Fruit fly (Drosophila melanogaster) whole organism, embryonic: ENCODE results near the gene ninaG.

Experiments
- BEAF-32 ChIP-seq: fragments of 200-800 bp; sonication (Bioruptor generic); optimal IDR thresholded peaks from 3 replicates; lab custom pipeline; 2017; ENCODE audit warnings: missing biosample characterization, missing genetic modification characterization, mild to moderate bottlenecking, moderate library complexity, missing genetic modification reagents
- CG10321 ChIP-seq: fragments of 200-800 bp; sonication (Bioruptor generic); IDR thresholded peaks from 2 replicates; pipeline ENCODE4 v1.3.6; 2022; ENCODE audit warnings: missing biosample characterization, missing genetic modification characterization
- CG10959 ChIP-seq: fragments of 200-800 bp; sonication (Bioruptor generic); IDR thresholded peaks from 2 replicates; pipeline ENCODE4 v1.3.6; 2022; ENCODE audit warnings: missing biosample characterization, missing genetic modification characterization
- CG11093 ChIP-seq: fragments of 200-800 bp; sonication (Bioruptor generic); IDR thresholded peaks from 3 replicates; pipeline ENCODE4 v1.3.6; 2022; ENCODE audit warnings: missing biosample characterization, missing genetic modification characterization
- CG13424 ChIP-seq: fragments of 200-800 bp; sonication (Bioruptor generic); optimal IDR thresholded peaks from 2 replicates; lab custom pipeline; 2019; ENCODE audit warnings: missing biosample characterization, mild to moderate bottlenecking, missing genetic modification characterization, moderate library complexity
- CG16779 ChIP-seq: fragments of 200-800 bp; sonication (Bioruptor generic); IDR thresholded peaks from 2 replicates; pipeline ENCODE4 v1.3.6; 2022; ENCODE audit warnings: missing biosample characterization, missing genetic modification characterization
- CG1792 ChIP-seq: fragments of 200-800 bp; sonication (Bioruptor generic); optimal IDR thresholded peaks from 2 replicates; lab custom pipeline; 2016; ENCODE audit warnings: missing biosample characterization, missing genetic modification characterization
- CG2889 ChIP-seq: fragments of 200-800 bp; sonication (Bioruptor generic); IDR thresholded peaks from 3 replicates; pipeline ENCODE4 v1.3.6; 2022; ENCODE audit warnings: missing biosample characterization, missing genetic modification characterization
- CG31224 ChIP-seq: fragments of 200-800 bp; sonication (Bioruptor generic); IDR thresholded peaks from 2 replicates; pipeline ENCODE4 v1.3.6; 2022; ENCODE audit warnings: missing biosample characterization, missing genetic modification characterization
- CG42726 ChIP-seq: fragments of 200-800 bp; sonication (Bioruptor generic); IDR thresholded peaks from 2 replicates; pipeline ENCODE4 v1.3.6; 2022; ENCODE audit warnings: missing biosample characterization, missing genetic modification characterization; ENCODE audit not compliant: partially characterized antibody
- CG4820 ChIP-seq: fragments of 200-800 bp; sonication (Bioruptor generic); optimal IDR thresholded peaks from 3 replicates; lab custom pipeline; 2016; ENCODE audit warnings: missing biosample characterization, missing genetic modification characterization
- CG6791 ChIP-seq: fragments of 200-800 bp; sonication (Bioruptor generic); IDR thresholded peaks from 3 replicates; pipeline ENCODE4 v1.3.6; 2022; ENCODE audit warnings: missing biosample characterization, missing genetic modification characterization; ENCODE audit not compliant: partially characterized antibody
- CG6854 ChIP-seq: fragments of 200-800 bp; sonication (Bioruptor generic); optimal IDR thresholded peaks from 3 replicates; lab custom pipeline; 2017; ENCODE audit warnings: missing biosample characterization, mild to moderate bottlenecking, missing genetic modification characterization
- CG8924 ChIP-seq: fragments of 200-800 bp; optimal IDR thresholded peaks from 3 replicates; lab custom pipeline; 2019; ENCODE audit warnings: missing biosample characterization, mild to moderate bottlenecking, missing genetic modification characterization, moderate library complexity
- CrebB ChIP-seq: fragments of 200-800 bp; sonication (Bioruptor generic); optimal IDR thresholded peaks from 3 replicates; lab custom pipeline; 2018; ENCODE audit warnings: missing biosample characterization, mild to moderate bottlenecking, missing genetic modification characterization
- Dfd ChIP-seq, 2 experiments: fragments of >200 bp; optimal IDR thresholded peaks; 2 replicates each; lab custom pipeline; 2017; ENCODE audit warnings: missing biosample characterization in 2 of 2, missing genetic modification characterization in 2 of 2
- Drgx ChIP-seq: fragments of 200-800 bp; sonication (Bioruptor generic); IDR thresholded peaks from 2 replicates; pipeline ENCODE4 v1.3.6; 2022; ENCODE audit warnings: missing biosample characterization, missing genetic modification characterization
- E2f2 ChIP-seq: fragments of 200-800 bp; sonication (Bioruptor generic); IDR thresholded peaks from 2 replicates; pipeline ENCODE4 v1.3.6; 2022; ENCODE audit warnings: missing biosample characterization, missing genetic modification characterization
- Elba2 ChIP-seq: fragments of 200-800 bp; sonication (Bioruptor generic); optimal IDR thresholded peaks from 3 replicates; lab custom pipeline; 2016; ENCODE audit warnings: missing biosample characterization, missing genetic modification characterization
- Fer1 ChIP-seq: fragments of 200-800 bp; sonication (Bioruptor generic); optimal IDR thresholded peaks from 2 replicates; lab custom pipeline; 2017; ENCODE audit warnings: missing biosample characterization, mild to moderate bottlenecking, missing genetic modification characterization
- H15 ChIP-seq: fragments of 200-800 bp; sonication (Bioruptor generic); IDR thresholded peaks from 3 replicates; pipeline ENCODE4 v1.3.6; 2022; ENCODE audit warnings: missing biosample characterization, missing genetic modification characterization
- Hmr ChIP-seq: fragments of 200-800 bp; sonication (Bioruptor generic); optimal IDR thresholded peaks from 3 replicates; lab custom pipeline; 2017; ENCODE audit warnings: mild to moderate bottlenecking, missing biosample characterization, missing genetic modification reagents, missing genetic modification characterization
- Lpt ChIP-seq: fragments of >200 bp; optimal IDR thresholded peaks from 2 replicates; lab custom pipeline; 2018; ENCODE audit warnings: missing biosample characterization, missing genetic modification characterization
- MBD-R2 ChIP-seq: fragments of 200-800 bp; sonication (Bioruptor generic); IDR thresholded peaks from 2 replicates; pipeline ENCODE4 v1.3.6; 2022; ENCODE audit warnings: missing biosample characterization, missing genetic modification characterization
- Med ChIP-seq: fragments of 200-800 bp; sonication (Bioruptor generic); peaks from one replicate; lab custom pipeline; 2016; ENCODE audit warnings: missing biosample characterization, missing genetic modification characterization, mild to moderate bottlenecking, inconsistent platforms, moderate library complexity
- NFAT ChIP-seq: fragments of 200-800 bp; sonication (Bioruptor generic); IDR thresholded peaks from 2 replicates; pipeline ENCODE4 v1.3.6; 2022; ENCODE audit warnings: missing biosample characterization, missing genetic modification characterization
- Pdp1 ChIP-seq, 2 experiments: fragments of 200-800 bp; sonication (Bioruptor generic); optimal IDR thresholded peaks; 3 replicates each; lab custom pipeline; 2016; ENCODE audit warnings: missing biosample characterization in 2 of 2, missing genetic modification characterization in 2 of 2, mild to moderate bottlenecking in 1 of 2, moderate library complexity in 1 of 2
- TFAM ChIP-seq: fragments of 200-800 bp; sonication (Bioruptor generic); optimal IDR thresholded peaks from 2 replicates; lab custom pipeline; 2017; ENCODE audit warnings: missing biosample characterization, missing genetic modification characterization, inconsistent platforms
- amos ChIP-seq: fragments of 200-800 bp; sonication (Bioruptor generic); IDR thresholded peaks from 2 replicates; pipeline ENCODE4 v1.3.6; 2022; ENCODE audit warnings: missing biosample characterization, missing genetic modification characterization; ENCODE audit not compliant: partially characterized antibody
- ato ChIP-seq: fragments of 200-800 bp; sonication (Bioruptor generic); IDR thresholded peaks from 2 replicates; pipeline ENCODE4 v1.3.6; 2022; ENCODE audit warnings: missing biosample characterization, missing genetic modification characterization; ENCODE audit not compliant: partially characterized antibody
- cg ChIP-seq: fragments of 200-800 bp; sonication (Bioruptor generic); optimal IDR thresholded peaks from 3 replicates; lab custom pipeline; 2019; ENCODE audit warnings: missing biosample characterization, mild to moderate bottlenecking, missing genetic modification characterization, moderate library complexity
- chn ChIP-seq: fragments of 200-800 bp; sonication (Bioruptor generic); optimal IDR thresholded peaks from 2 replicates; lab custom pipeline; 2016; ENCODE audit warnings: missing biosample characterization, missing genetic modification characterization
- dysf ChIP-seq: fragments of 200-800 bp; sonication (Bioruptor generic); IDR thresholded peaks from 3 replicates; pipeline ENCODE4 v1.3.6; 2022; ENCODE audit warnings: missing biosample characterization, missing genetic modification characterization
- en ChIP-seq: fragments of 200-800 bp; sonication (Bioruptor generic); optimal IDR thresholded peaks from 2 replicates; lab custom pipeline; 2016; ENCODE audit warnings: missing biosample characterization, missing genetic modification characterization
- gfzf ChIP-seq: fragments of 200-800 bp; sonication (Bioruptor generic); optimal IDR thresholded peaks from 2 replicates; lab custom pipeline; 2016; ENCODE audit warnings: missing biosample characterization, mild to moderate bottlenecking, missing genetic modification characterization, moderate library complexity
- maf-S ChIP-seq: fragments of 200-800 bp; sonication (Bioruptor generic); optimal IDR thresholded peaks from 2 replicates; lab custom pipeline; 2016; ENCODE audit warnings: missing biosample characterization, missing genetic modification characterization
- nerfin-2 ChIP-seq: fragments of 200-800 bp; sonication (Bioruptor generic); IDR thresholded peaks from 2 replicates; pipeline ENCODE4 v1.3.6; 2022; ENCODE audit warnings: missing biosample characterization, missing genetic modification characterization; ENCODE audit not compliant: partially characterized antibody
- odd ChIP-seq: fragments of 200-800 bp; sonication (Bioruptor generic); optimal IDR thresholded peaks from 2 replicates; lab custom pipeline; 2017; ENCODE audit warnings: missing biosample characterization, mild to moderate bottlenecking, missing genetic modification characterization
- onecut ChIP-seq: fragments of 200-800 bp; sonication (Bioruptor generic); IDR thresholded peaks from 2 replicates; pipeline ENCODE4 v1.3.6; 2022; ENCODE audit warnings: missing biosample characterization, missing genetic modification characterization
- pnt ChIP-seq: fragments of 200-800 bp; sonication (Bioruptor generic); optimal IDR thresholded peaks from 3 replicates; lab custom pipeline; 2016; ENCODE audit warnings: missing biosample characterization, missing genetic modification characterization
- prd ChIP-seq, 3 experiments: fragments of >200 bp in 2 of 3; fragments of 200-800 bp in 1 of 3; sonication (Bioruptor generic) in 1 of 3; optimal IDR thresholded peaks in 2 of 3; IDR thresholded peaks in 1 of 3; 2 replicates in 2 of 3; 3 replicates in 1 of 3; pipeline versions ENCODE4 v1.3.6 to Lab custom; 2017 to 2022; ENCODE audit warnings: missing biosample characterization in 1 of 3, missing genetic modification characterization in 1 of 3
- pros ChIP-seq: fragments of 200-800 bp; sonication (Bioruptor generic); optimal IDR thresholded peaks from 3 replicates; lab custom pipeline; 2019; ENCODE audit warnings: missing biosample characterization, mild to moderate bottlenecking, missing genetic modification characterization, moderate library complexity
- sim ChIP-seq: fragments of 200-800 bp; sonication (Bioruptor generic); IDR thresholded peaks from 2 replicates; pipeline ENCODE4 v1.3.6; 2022; ENCODE audit warnings: missing biosample characterization, missing genetic modification characterization
- sna ChIP-seq: fragments of 200-800 bp; sonication (Bioruptor generic); IDR thresholded peaks from 2 replicates; pipeline ENCODE4 v1.3.6; 2022; ENCODE audit warnings: missing biosample characterization, missing genetic modification characterization; ENCODE audit not compliant: partially characterized antibody
- sqz ChIP-seq: fragments of 200-800 bp; sonication (Bioruptor generic); optimal IDR thresholded peaks from 3 replicates; lab custom pipeline; 2018; ENCODE audit warnings: missing biosample characterization, mild to moderate bottlenecking, missing genetic modification characterization
- stc ChIP-seq: fragments of 200-800 bp; sonication (Bioruptor generic); IDR thresholded peaks from 2 replicates; pipeline ENCODE4 v1.3.6; 2022; ENCODE audit warnings: missing biosample characterization, missing genetic modification characterization
- tgo ChIP-seq: fragments of 200-800 bp; sonication (Bioruptor generic); IDR thresholded peaks from 3 replicates; pipeline ENCODE4 v1.3.6; 2022; ENCODE audit warnings: missing biosample characterization, missing genetic modification characterization
- vvl ChIP-seq: fragments of 200-800 bp; sonication (Bioruptor generic); IDR thresholded peaks from 2 replicates; pipeline ENCODE4 v1.3.6; 2022; ENCODE audit warnings: missing biosample characterization, missing genetic modification characterization
- zen ChIP-seq: fragments of 200-800 bp; sonication (Bioruptor generic); optimal IDR thresholded peaks from 3 replicates; lab custom pipeline; 2018; ENCODE audit warnings: missing biosample characterization, mild to moderate bottlenecking, missing genetic modification characterization, moderate library complexity

Gene ninaG

DNA sequence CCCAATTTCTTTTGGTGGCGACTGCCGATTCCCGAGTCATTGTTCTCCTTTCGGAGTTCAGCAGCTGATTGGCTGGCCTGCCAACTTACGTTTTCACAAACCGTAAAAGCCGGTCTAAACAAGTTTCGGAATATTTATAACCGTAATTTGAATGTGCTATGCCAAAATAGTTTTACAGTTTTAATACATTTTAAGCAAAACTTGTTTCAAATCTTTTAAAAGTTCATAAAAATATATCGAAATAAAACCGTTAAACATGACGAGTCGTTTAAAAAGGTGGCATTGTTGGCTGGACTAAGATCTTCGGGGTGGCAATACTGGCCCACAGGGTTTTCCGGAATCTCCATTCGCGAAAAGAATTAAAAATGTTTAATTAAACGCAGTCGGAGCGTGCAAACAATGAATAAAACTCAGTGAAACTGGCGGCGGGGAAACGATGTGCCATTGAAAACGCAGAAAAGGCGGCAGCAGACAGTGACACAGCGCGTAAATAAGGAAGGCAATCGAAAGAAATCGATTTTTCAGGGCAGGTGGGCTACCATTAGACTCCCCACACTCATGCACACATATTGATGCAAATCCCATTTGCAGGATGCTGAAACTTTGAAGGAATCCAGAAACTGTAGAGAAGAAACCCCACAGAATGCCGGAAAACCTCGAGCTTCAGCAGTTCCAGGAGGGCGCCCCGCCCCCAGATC, 14.2 kb upstream of the ninaG start, which contains the start of the genes Exd2 and CG5281 (continued):
- TF ChIP-seq H15 (GFP tag; lab: Robert Waterston, UW) (no peak), CG6854 (GFP tag; lab: Kevin White, UChicago) (no peak), Drgx (no peak), CG10321 (no peak), CG42726 (GFP tag; lab: Robert Waterston, UW) (no peak), Fer1 (GFP tag; lab: Kevin White, UChicago) (peak; percentile 63), CG4820 (GFP tag; lab: Kevin White, UChicago) (no peak), dysf (peak; percentile 38; the same call in 1 of the 3 replicates), CG1792 (GFP tag; lab: Kevin White, UChicago) (no peak), cg (no peak), sqz (no peak), CG11093 (GFP tag; lab: Robert Waterston, UW) (no peak), amos (GFP tag; lab: Robert Waterston, UW) (peak; percentile 34; the same call in 1 of the 2 replicates), CG6791 (GFP tag; lab: Robert Waterston, UW) (no peak), stc (GFP tag; lab: Robert Waterston, UW) (0 out of 2 replicates have a peak, but pooled peaks have one; percentile 17), chn (GFP tag; lab: Kevin White, UChicago) (peak; percentile 59), maf-S (GFP tag; lab: Kevin White, UChicago) (peak; percentile 5), ato (GFP tag; lab: Robert Waterston, UW) (no peak), Hmr (GFP tag; lab: Kevin White, UChicago) (peak; percentile 68), tgo (GFP tag; lab: Robert Waterston, UW) (peak; percentile 14; the same call in 1 of the 3 replicates), CG10959 (no peak), Pdp1 (GFP tag; optimal IDR thresholded peaks at IDR 0.05; lab: Kevin White, UChicago) (peak in 1 of 2 experiments; percentile 43), TFAM (GFP tag; lab: Kevin White, UChicago) (no peak), CG16779 (GFP tag; lab: Robert Waterston, UW) (no peak), prd (optimal IDR thresholded peaks at IDR 0.05; lab: Kevin White, UChicago) (no peak), prd (GFP tag; IDR thresholded peaks at IDR 0.05; lab: Robert Waterston, UW) (0 out of 3 replicates have a peak, but pooled peaks have one; percentile 22), NFAT (GFP tag; lab: Robert Waterston, UW) (no peak), E2f2 (GFP tag; lab: Robert Waterston, UW) (peak; percentile 54), nerfin-2 (no peak), odd (GFP tag; lab: Kevin White, UChicago) (no peak), sim (GFP tag; lab: Robert Waterston, UW) (no peak), onecut (peak; percentile 97), CG31224 (GFP tag; lab: Robert Waterston, UW) (no peak), pnt (peak; percentile 13), vvl (GFP tag; lab: Robert Waterston, UW) (no peak; the same call in 1 of the 2 replicates), pros (GFP tag; lab: Kevin White, UChicago) (no peak)

dm6 chr3R:11431395-11431977, 10.0 kb upstream of the ninaG start, which contains the start of the genes RpL24-like and CG5276:
RpL24-like (minus strand) TSS chr3R:11431582.
CG5276 (plus strand) TSS chr3R:11431738.
- TF ChIP-seq CrebB = peak; percentile 26
- TF ChIP-seq Dfd (GFP tag; optimal IDR thresholded peaks at IDR 0.05; lab: Kevin White, UChicago) = no peak
- TF ChIP-seq Elba2 = peak; percentile 54
- peak; percentile 2 for TF ChIP-seq CG8924 (tag; lab: Kevin White, UChicago)
- TF ChIP-seq CG2889 (GFP tag; lab: Robert Waterston, UW) = no peak
- peak; percentile 48 for TF ChIP-seq zen (tag; lab: Kevin White, UChicago)
- TF ChIP-seq MBD-R2 = peak; percentile 94
- peak; percentile 59 for TF ChIP-seq sna (GFP tag; lab: Robert Waterston, UW)
- peak; percentile 39 for TF ChIP-seq Med
- TF ChIP-seq gfzf (GFP tag; lab: Kevin White, UChicago) = peak; percentile 74
- peak; percentile 77 for TF ChIP-seq BEAF-32 (GFP tag; lab: Kevin White, UChicago)
- TF ChIP-seq CG13424 (tag; lab: Kevin White, UChicago) = peak; percentile 13
- no peak for TF ChIP-seq Lpt (GFP tag; lab: Kevin White, UChicago)
- no peak for TF ChIP-seq en
- TF ChIP-seq E2f2 (GFP tag; lab: Robert Waterston, UW) = peak; percentile 55
